Fruit fly (Drosophila melanogaster) whole organism, wandering third instar larva: ENCODE results near the gene CG12885.

Experiments used
- Hnf4 ChIP-seq: fragments of 200-800 bp; sonication (Bioruptor generic); optimal IDR thresholded peaks from 2 replicates; lab custom pipeline; 2016; ENCODE audit warnings: missing biosample characterization, mild to moderate bottlenecking, missing genetic modification characterization
- Myc ChIP-seq: fragments of >200 bp; optimal IDR thresholded peaks from 2 replicates; lab custom pipeline; 2017
- Sp1 ChIP-seq: fragments of 200-800 bp; sonication (Bioruptor generic); optimal IDR thresholded peaks from 3 replicates; lab custom pipeline; 2019; ENCODE audit warnings: missing biosample characterization, mild to moderate bottlenecking, missing genetic modification characterization, moderate library complexity
- Vsx2 ChIP-seq: fragments of 200-300, 225-300 bp; sonication (Bioruptor generic); optimal IDR thresholded peaks from 2 replicates; lab custom pipeline; 2018; ENCODE audit warnings: missing biosample characterization, missing genetic modification characterization; ENCODE audit not compliant: partially characterized antibody
- brk ChIP-seq: fragments of 200-800 bp; sonication (Bioruptor generic); optimal IDR thresholded peaks from 2 replicates; lab custom pipeline; 2016; ENCODE audit warnings: missing biosample characterization, mild to moderate bottlenecking, missing genetic modification characterization
- fru ChIP-seq: fragments of 200-800 bp; sonication (Bioruptor generic); optimal IDR thresholded peaks from 3 replicates; lab custom pipeline; 2016; ENCODE audit warnings: missing biosample characterization, mild to moderate bottlenecking, missing genetic modification characterization
- h ChIP-seq: fragments of 200-800 bp; sonication (Bioruptor generic); optimal IDR thresholded peaks from 3 replicates; lab custom pipeline; 2016; ENCODE audit warnings: missing biosample characterization, mild to moderate bottlenecking, missing genetic modification characterization
- lola ChIP-seq: fragments of >200 bp; optimal IDR thresholded peaks from 2 replicates; lab custom pipeline; 2017; ENCODE audit warnings: missing biosample characterization, missing genetic modification characterization
- pan ChIP-seq: fragments of >200 bp; optimal IDR thresholded peaks from 2 replicates; lab custom pipeline; 2017
- sv ChIP-seq: fragments of 200-800 bp; sonication (Bioruptor generic); optimal IDR thresholded peaks from 3 replicates; lab custom pipeline; 2016; ENCODE audit warnings: missing biosample characterization, missing genetic modification characterization
- usp ChIP-seq: fragments of >200 bp; optimal IDR thresholded peaks from 2 replicates; lab custom pipeline; 2017; ENCODE audit warnings: missing biosample characterization, missing genetic modification characterization

- peak; percentile 98 for TF ChIP-seq h (GFP tag; lab: Kevin White, UChicago)
- no peak for TF ChIP-seq Vsx2
- no peak for TF ChIP-seq usp (GFP tag; lab: Kevin White, UChicago)
- peak; percentile 38 for TF ChIP-seq sv (GFP tag; lab: Kevin White, UChicago)
- TF ChIP-seq lola, result no peak
- peak; percentile 66 for TF ChIP-seq Sp1 (GFP tag; lab: Kevin White, UChicago)
- peak; percentile 92 for TF ChIP-seq fru (GFP tag; lab: Kevin White, UChicago)
- TF ChIP-seq pan (lab: Kevin White, UChicago), result no peak
- TF ChIP-seq Myc (lab: Kevin White, UChicago), result no peak
- TF ChIP-seq brk (GFP tag; lab: Kevin White, UChicago), result no peak
- TF ChIP-seq Hnf4 (GFP tag; lab: Kevin White, UChicago), result peak; percentile 74
These were observed 49.0 kb downstream of the CG12885 start for dm6 chr3R:27569706-27570105.
